Worm (Caenorhabditis elegans) whole organism, L3 larva: ENCODE results near the gene tbx-33.

Experiments
- R02D3.7 ChIP-seq: fragments of 150-350 bp; optimal IDR thresholded peaks from 2 replicates; lab custom pipeline; 2014; ENCODE audit warnings: missing biosample characterization, missing genetic modification characterization
- ceh-16 ChIP-seq: sonication (generic microtip); optimal IDR thresholded peaks from 2 replicates; lab custom pipeline; 2017; ENCODE audit warnings: missing biosample characterization, missing genetic modification characterization
- egl-27 ChIP-seq: sonication (generic microtip); optimal IDR thresholded peaks from 4 replicates; lab custom pipeline; 2017; ENCODE audit warnings: missing biosample characterization, missing genetic modification reagents, missing genetic modification characterization
- elt-2 ChIP-seq: sonication (generic microtip); optimal IDR thresholded peaks from 2 replicates; lab custom pipeline; 2016; ENCODE audit warnings: missing genetic modification reagents, mild to moderate bottlenecking, missing genetic modification characterization, missing compliant biosample characterization
- lin-39 ChIP-seq: fragments of 150-350 bp; optimal IDR thresholded peaks from 2 replicates; lab custom pipeline; 2018; ENCODE audit warnings: missing biosample characterization, missing genetic modification reagents, missing genetic modification characterization
- lsy-12 ChIP-seq: sonication (generic microtip); optimal IDR thresholded peaks from 2 replicates; lab custom pipeline; 2016; ENCODE audit warnings: mild to moderate bottlenecking, missing genetic modification characterization, missing compliant biosample characterization
- mdl-1 ChIP-seq: fragments of 150-350 bp; optimal IDR thresholded peaks from 2 replicates; lab custom pipeline; 2014; ENCODE audit warnings: missing biosample characterization, missing genetic modification characterization
- nhr-25 ChIP-seq: sonication (generic microtip); optimal IDR thresholded peaks from 2 replicates; lab custom pipeline; 2017; ENCODE audit warnings: missing biosample characterization, missing genetic modification characterization
- nhr-28 ChIP-seq: fragments of 150-350 bp; optimal IDR thresholded peaks from 2 replicates; lab custom pipeline; 2014; ENCODE audit warnings: missing biosample characterization, missing genetic modification characterization
- pqm-1 ChIP-seq: fragments of 150-350 bp; optimal IDR thresholded peaks from 2 replicates; lab custom pipeline; 2017; ENCODE audit warnings: missing biosample characterization, missing genetic modification characterization, inconsistent platforms
- skn-1 ChIP-seq: fragments of 150-350 bp; optimal IDR thresholded peaks from 2 replicates; lab custom pipeline; 2014; ENCODE audit warnings: missing biosample characterization, missing genetic modification characterization
- unc-39 ChIP-seq: sonication (generic microtip); optimal IDR thresholded peaks from 4 replicates; lab custom pipeline; 2017; ENCODE audit warnings: missing biosample characterization, missing genetic modification characterization
- zag-1 ChIP-seq: fragments of 150-350 bp; optimal IDR thresholded peaks from 2 replicates; lab custom pipeline; 2014; ENCODE audit warnings: missing biosample characterization, missing genetic modification characterization
- ztf-4 ChIP-seq: fragments of 150-350 bp; optimal IDR thresholded peaks from 2 replicates; lab custom pipeline; 2014; ENCODE audit warnings: missing biosample characterization, missing genetic modification characterization

- TF ChIP-seq zag-1 (tag; lab: Kevin White, UChicago) (no peak), nhr-25 (tag; lab: Kevin White, UChicago) (no peak), nhr-28 (tag; lab: Kevin White, UChicago) (no peak), ztf-4 (no peak), unc-39 (tag; lab: Kevin White, UChicago) (no peak), pqm-1 (tag; lab: Kevin White, UChicago) (no peak), egl-27 (tag; lab: Kevin White, UChicago) (no peak), mdl-1 (tag; lab: Kevin White, UChicago) (no peak), lsy-12 (tag; lab: Kevin White, UChicago) (no peak), R02D3.7 (tag; lab: Kevin White, UChicago) (no peak), skn-1 (tag; lab: Kevin White, UChicago) (no peak), ceh-16 (no peak), lin-39 (tag; lab: Kevin White, UChicago) (no peak), elt-2 (tag; lab: Kevin White, UChicago) (no peak)
Observed at ce11 chrIII:11669008-11669407, 32.4 kb upstream of the tbx-33 start.
